Worm (Caenorhabditis elegans) whole organism, early embryonic: Measurements from ENCODE around the gene lem-2.
A peak's percentile ranks its signal among the peaks of the same experiment; 100 is the strongest.

ENCODE experiments used
- B0310.2 ChIP-seq: sonication (generic microtip); optimal IDR thresholded peaks from 2 replicates; lab custom pipeline; 2016; ENCODE audit warnings: mild to moderate bottlenecking, missing genetic modification characterization, missing compliant biosample characterization
- F13C5.2 ChIP-seq: sonication (generic microtip); optimal IDR thresholded peaks from 2 replicates; lab custom pipeline; 2017; ENCODE audit warnings: mild to moderate bottlenecking, missing genetic modification characterization, inconsistent platforms, missing compliant biosample characterization
- aly-1 ChIP-seq: sonication (generic microtip); optimal IDR thresholded peaks from 2 replicates; lab custom pipeline; 2016; ENCODE audit warnings: missing genetic modification characterization, missing compliant biosample characterization
- ama-1 ChIP-seq: fragments of 150-350 bp; optimal IDR thresholded peaks from 2 replicates; lab custom pipeline; 2014
- ceh-13 ChIP-seq: fragments of 200-800 bp; sonication (Bioruptor generic); optimal IDR thresholded peaks from 2 replicates; lab custom pipeline; 2018; ENCODE audit warnings: mild to moderate bottlenecking, missing genetic modification characterization, missing compliant biosample characterization
- ceh-36 ChIP-seq: sonication (generic microtip); optimal IDR thresholded peaks from 2 replicates; lab custom pipeline; 2016; ENCODE audit warnings: missing genetic modification characterization, inconsistent platforms, missing compliant biosample characterization
- ets-7 ChIP-seq: sonication (generic microtip); optimal IDR thresholded peaks from 2 replicates; lab custom pipeline; 2016; ENCODE audit warnings: missing genotype, missing genetic modification characterization, missing compliant biosample characterization
- flt-1 ChIP-seq: fragments of 200-800 bp; sonication (Bioruptor generic); IDR thresholded peaks from 2 replicates; pipeline ENCODE4 v1.3.6; 2022; ENCODE audit warnings: missing genetic modification characterization, missing compliant biosample characterization
- hmbx-1 ChIP-seq: sonication (generic microtip); optimal IDR thresholded peaks from 2 replicates; lab custom pipeline; 2016; ENCODE audit warnings: mild to moderate bottlenecking, missing genetic modification characterization, missing compliant biosample characterization
- hmg-4 ChIP-seq: fragments of 200-800 bp; sonication (Bioruptor generic); optimal IDR thresholded peaks from 2 replicates; lab custom pipeline; 2018; ENCODE audit warnings: mild to moderate bottlenecking, missing genetic modification characterization, missing compliant biosample characterization
- hnd-1 ChIP-seq: sonication (generic microtip); optimal IDR thresholded peaks from 2 replicates; lab custom pipeline; 2016; ENCODE audit warnings: missing genetic modification characterization, missing compliant biosample characterization
- pes-1 ChIP-seq: fragments of 200-800 bp; sonication (Bioruptor generic); IDR thresholded peaks from 2 replicates; pipeline ENCODE4 v1.3.6; 2022; ENCODE audit warnings: missing genetic modification reagents, missing genetic modification characterization, missing compliant biosample characterization
- scrt-1 ChIP-seq: fragments of 200-800 bp; sonication (Bioruptor generic); IDR thresholded peaks from 2 replicates; pipeline ENCODE4 v1.3.6; 2022; ENCODE audit warnings: missing genetic modification characterization, missing compliant biosample characterization
- sea-1 ChIP-seq: fragments of 200-800 bp; sonication (Bioruptor generic); conservative IDR thresholded peaks from 2 replicates; pipeline ENCODE4 v1.3.6; 2022; ENCODE audit warnings: missing genetic modification characterization, missing compliant biosample characterization
- tbx-11 ChIP-seq: fragments of 200-800 bp; sonication (Bioruptor generic); IDR thresholded peaks from 2 replicates; pipeline ENCODE4 v1.3.6; 2022; ENCODE audit warnings: missing genetic modification characterization, missing compliant biosample characterization
- tbx-37 ChIP-seq: fragments of 200-800 bp; sonication (Bioruptor generic); conservative IDR thresholded peaks from 2 replicates; pipeline ENCODE4 v1.3.6; 2022; ENCODE audit warnings: missing genetic modification reagents, missing genetic modification characterization, missing compliant biosample characterization
- tra-4 ChIP-seq: sonication (generic microtip); optimal IDR thresholded peaks from 2 replicates; lab custom pipeline; 2017; ENCODE audit warnings: missing genetic modification characterization, missing compliant biosample characterization

lem-2 gene

ce11 chrII:14077823-14078222, 14.6 kb downstream of the lem-2 start:
- TF ChIP-seq ceh-13 (GFP tag; lab: Kevin White, UChicago) (no peak), hmbx-1 (tag; lab: Kevin White, UChicago) (no peak), aly-1 (tag; lab: Kevin White, UChicago) (no peak), ets-7 (tag; lab: Kevin White, UChicago) (no peak), scrt-1 (no peak), F13C5.2 (no peak), tra-4 (tag; lab: Kevin White, UChicago) (no peak), tbx-37 (GFP tag; lab: Robert Waterston, UW) (no peak), sea-1 (GFP tag; lab: Robert Waterston, UW) (no peak), ama-1 (lab: Kevin White, UChicago) (no peak), tbx-11 (no peak), hnd-1 (tag; lab: Kevin White, UChicago) (no peak), ceh-36 (tag; lab: Kevin White, UChicago) (no peak), flt-1 (GFP tag; lab: Robert Waterston, UW) (no peak), hmg-4 (no peak), pes-1 (GFP tag; lab: Robert Waterston, UW) (no peak), B0310.2 (tag; lab: Kevin White, UChicago) (no peak)

DNA sequence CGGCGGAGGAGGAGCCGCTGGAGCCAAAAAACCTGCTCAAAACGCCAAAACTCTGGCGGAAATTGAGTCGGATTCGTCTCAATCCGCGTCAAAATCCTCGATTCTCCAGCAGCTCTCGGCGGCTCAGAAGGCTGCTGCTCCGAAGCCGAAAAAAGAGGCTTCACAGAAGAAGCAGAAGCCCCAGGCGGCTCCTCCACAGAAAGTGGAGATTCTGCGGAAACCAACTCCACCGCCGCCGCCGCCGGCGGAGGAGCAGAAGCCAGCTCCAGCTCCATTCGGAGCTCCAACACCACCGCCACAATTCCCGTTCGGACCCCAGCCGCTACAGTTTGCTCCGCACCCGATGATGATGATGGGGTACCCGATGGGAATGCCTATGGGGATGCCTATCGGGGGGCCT, 23.7 kb downstream of the lem-2 start:
- no peak for TF ChIP-seq ceh-36 (tag; lab: Kevin White, UChicago)
- TF ChIP-seq hnd-1 (tag; lab: Kevin White, UChicago): no peak
- no peak for TF ChIP-seq B0310.2 (tag; lab: Kevin White, UChicago)
- TF ChIP-seq tra-4 (tag; lab: Kevin White, UChicago): no peak
- no peak for TF ChIP-seq F13C5.2
- no peak for TF ChIP-seq ama-1 (lab: Kevin White, UChicago)
- TF ChIP-seq pes-1 (GFP tag; lab: Robert Waterston, UW): no peak
- TF ChIP-seq ceh-13 (GFP tag; lab: Kevin White, UChicago): no peak
- no peak for TF ChIP-seq hmbx-1 (tag; lab: Kevin White, UChicago)
- TF ChIP-seq tbx-11: no peak
- no peak for TF ChIP-seq hmg-4
- no peak for TF ChIP-seq tbx-37 (GFP tag; lab: Robert Waterston, UW)
- TF ChIP-seq aly-1 (tag; lab: Kevin White, UChicago): no peak
- no peak for TF ChIP-seq sea-1 (GFP tag; lab: Robert Waterston, UW)
- no peak for TF ChIP-seq scrt-1

DNA sequence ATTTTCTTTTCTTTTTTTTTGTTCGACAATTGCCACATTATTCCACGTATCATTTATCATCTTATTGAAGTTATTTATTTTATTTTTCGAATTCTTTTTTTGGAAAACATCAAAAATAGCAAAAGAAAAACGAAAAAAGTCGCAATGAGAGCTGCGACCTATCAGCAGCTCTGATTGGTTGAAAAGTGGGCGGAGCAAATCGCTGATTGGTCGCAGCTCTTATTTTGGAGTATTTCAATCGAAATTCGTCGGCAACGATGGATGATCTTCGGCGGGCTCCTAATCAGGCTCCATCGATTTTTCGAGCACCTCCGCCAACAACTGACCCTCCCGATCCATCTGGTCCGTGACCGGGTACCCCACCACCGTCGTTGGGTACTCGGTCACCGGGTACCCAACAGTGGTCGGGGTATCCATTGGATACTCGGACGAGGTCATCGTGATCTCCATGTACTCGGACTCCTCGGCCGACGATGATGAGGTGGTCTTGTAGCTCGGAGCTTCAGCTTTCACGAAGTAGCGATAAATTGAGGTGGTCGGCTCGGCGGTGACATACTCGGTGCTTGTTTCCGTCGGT, 26.6 kb downstream of the lem-2 start:
- no peak for TF ChIP-seq tbx-11
- TF ChIP-seq hnd-1 (tag; lab: Kevin White, UChicago): no peak
- no peak for TF ChIP-seq ets-7 (tag; lab: Kevin White, UChicago)
- TF ChIP-seq flt-1 (GFP tag; lab: Robert Waterston, UW): no peak
- no peak for TF ChIP-seq hmbx-1 (tag; lab: Kevin White, UChicago)
- no peak for TF ChIP-seq pes-1 (GFP tag; lab: Robert Waterston, UW)
- TF ChIP-seq ama-1 (lab: Kevin White, UChicago): no peak
- no peak for TF ChIP-seq B0310.2 (tag; lab: Kevin White, UChicago)
- no peak for TF ChIP-seq ceh-36 (tag; lab: Kevin White, UChicago)
- no peak for TF ChIP-seq tra-4 (tag; lab: Kevin White, UChicago)
- TF ChIP-seq F13C5.2: no peak
- no peak for TF ChIP-seq sea-1 (GFP tag; lab: Robert Waterston, UW)
- TF ChIP-seq ceh-13 (GFP tag; lab: Kevin White, UChicago): no peak

DNA sequence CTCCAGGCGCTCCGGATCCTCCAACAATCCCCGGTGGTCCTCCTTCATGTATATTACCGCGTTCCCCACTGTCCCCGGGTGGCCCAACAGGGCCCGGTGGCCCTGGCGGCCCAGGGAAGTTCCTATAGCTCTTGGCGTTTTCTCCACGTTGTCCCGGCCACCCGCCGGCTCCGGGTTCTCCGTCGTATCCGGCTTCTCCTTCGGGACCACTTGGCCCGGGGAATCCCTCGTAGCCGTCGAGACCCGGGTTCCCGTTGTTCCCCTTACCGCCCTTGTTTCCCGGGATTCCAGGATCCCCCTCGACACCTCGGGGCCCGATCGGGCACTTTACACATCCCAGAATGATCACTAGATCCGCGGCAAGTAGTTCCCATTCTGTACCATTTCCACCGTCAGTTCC, 27.9 kb downstream of the lem-2 start:
- no peak for TF ChIP-seq scrt-1
- no peak for TF ChIP-seq hnd-1 (tag; lab: Kevin White, UChicago)
- no peak for TF ChIP-seq pes-1 (GFP tag; lab: Robert Waterston, UW)
- TF ChIP-seq B0310.2 (tag; lab: Kevin White, UChicago): no peak
- TF ChIP-seq F13C5.2: no peak
- no peak for TF ChIP-seq ceh-13 (GFP tag; lab: Kevin White, UChicago)
- TF ChIP-seq hmg-4: no peak
- no peak for TF ChIP-seq tra-4 (tag; lab: Kevin White, UChicago)
- TF ChIP-seq tbx-37 (GFP tag; lab: Robert Waterston, UW): no peak
- no peak for TF ChIP-seq ets-7 (tag; lab: Kevin White, UChicago)
- no peak for TF ChIP-seq ceh-36 (tag; lab: Kevin White, UChicago)
- no peak for TF ChIP-seq ama-1 (lab: Kevin White, UChicago)
- no peak for TF ChIP-seq sea-1 (GFP tag; lab: Robert Waterston, UW)
- no peak for TF ChIP-seq flt-1 (GFP tag; lab: Robert Waterston, UW)
- TF ChIP-seq hmbx-1 (tag; lab: Kevin White, UChicago): no peak

ce11 chrII:14094590-14094989, 31.3 kb downstream of the lem-2 start, which contains the start of gene col-87:
Gene col-87 (minus strand): TSS chrII:14094690.
- no peak for TF ChIP-seq F13C5.2
- no peak for TF ChIP-seq pes-1 (GFP tag; lab: Robert Waterston, UW)
- no peak for TF ChIP-seq tbx-11
- TF ChIP-seq hmg-4: no peak
- no peak for TF ChIP-seq tra-4 (tag; lab: Kevin White, UChicago)
- TF ChIP-seq scrt-1: no peak

ce11 chrII:14095875-14096274, 32.6 kb downstream of the lem-2 start:
- TF ChIP-seq pes-1 (GFP tag; lab: Robert Waterston, UW) (0 out of 2 replicates have a peak, but pooled peaks have one; percentile 21), hmbx-1 (tag; lab: Kevin White, UChicago) (no peak)

ce11 chrII:14096814-14097213, 33.6 kb downstream of the lem-2 start:
- TF ChIP-seq aly-1 (tag; lab: Kevin White, UChicago) (peak; percentile 42), ets-7 (tag; lab: Kevin White, UChicago) (no peak)

DNA sequence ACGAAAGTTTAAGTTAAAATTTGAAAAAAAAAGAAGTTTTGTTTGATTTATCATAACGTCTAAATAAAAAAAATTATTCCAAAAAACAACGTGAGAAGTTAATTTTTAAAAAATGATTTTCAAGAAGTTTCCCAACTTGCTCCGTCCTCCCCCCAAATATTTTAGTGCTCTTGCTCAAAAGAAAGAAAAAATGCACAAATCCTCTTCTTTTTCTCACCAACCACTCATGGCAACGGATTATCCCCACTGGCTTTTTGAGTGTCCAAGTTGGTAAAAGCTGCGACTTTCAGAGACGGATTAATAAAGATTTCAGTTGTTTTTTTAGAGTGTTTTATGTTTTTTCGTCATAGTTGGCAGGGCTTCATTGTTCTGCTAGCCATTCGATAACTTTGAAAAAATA, 34.3 kb downstream of the lem-2 start, which contains the start of gene Y39G8C.2:
Gene Y39G8C.2 (minus strand): TSS at position 101 of the 400 bp plus-strand sequence.
- TF ChIP-seq scrt-1 (no peak), B0310.2 (tag; lab: Kevin White, UChicago) (no peak), flt-1 (GFP tag; lab: Robert Waterston, UW) (no peak), ceh-13 (GFP tag; lab: Kevin White, UChicago) (no peak), ama-1 (lab: Kevin White, UChicago) (no peak), aly-1 (tag; lab: Kevin White, UChicago) (no peak), pes-1 (GFP tag; lab: Robert Waterston, UW) (no peak), tbx-11 (no peak), ceh-36 (tag; lab: Kevin White, UChicago) (no peak), F13C5.2 (no peak), hnd-1 (tag; lab: Kevin White, UChicago) (no peak), sea-1 (GFP tag; lab: Robert Waterston, UW) (no peak), hmg-4 (no peak), ets-7 (tag; lab: Kevin White, UChicago) (no peak), hmbx-1 (tag; lab: Kevin White, UChicago) (no peak), tra-4 (tag; lab: Kevin White, UChicago) (no peak)
